Fruit fly (Drosophila melanogaster) whole organism, larva: ENCODE measurements around the gene SrpRalpha.

Source experiments
- noc ChIP-seq: fragments of 200-800 bp; sonication (Bioruptor generic); optimal IDR thresholded peaks from 3 replicates; lab custom pipeline; 2019; ENCODE audit warnings: missing biosample characterization, mild to moderate bottlenecking, missing genetic modification characterization, moderate library complexity

SrpRalpha gene

dm6 chrX:11143820-11144219 is 14.9 kb upstream of the SrpRalpha start, which contains the start of gene CG15201:
TSS of gene CG15201 (plus strand) at chrX:11144120.
- no peak for TF ChIP-seq noc

dm6 chrX:11141785-11142591 is 13.1 kb upstream of the SrpRalpha start, which contains the start of the genes CG15199 and CG15202:
TSS of gene CG15199 (minus strand) at chrX:11141835.
TSS of gene CG15202 (plus strand) at chrX:11142541.
- TF ChIP-seq noc, result no peak

- peak; percentile 24 for TF ChIP-seq noc
Measured at dm6 chrX:11140163-11140562, 11.3 kb upstream of the SrpRalpha start, which contains the start of gene ssp7. TSS of gene ssp7 (minus strand) at chrX:11140263.

dm6 chrX:11137566-11138186 is 8.8 kb upstream of the SrpRalpha start, which contains the start of gene CDK2AP1:
TSS of gene CDK2AP1 (plus strand) at chrX:11137859.
- TF ChIP-seq noc, result no peak

dm6 chrX:11136587-11137512 is 8.0 kb upstream of the SrpRalpha start, which contains the start of gene Klp10A:
TSS of gene Klp10A (minus strand) at chrX:11137118.
- no peak for TF ChIP-seq noc

- TF ChIP-seq noc, result peak; percentile 3
Measured at dm6 chrX:11135840-11136586, 7.1 kb upstream of the SrpRalpha start.

- no peak for TF ChIP-seq noc
Measured at dm6 chrX:11132312-11132711, 3.4 kb upstream of the SrpRalpha start, which contains the start of gene CG44385. TSS of gene CG44385 (minus strand) at chrX:11132412.

- no peak for TF ChIP-seq noc
Measured at dm6 chrX:11124749-11125508, 4.0 kb downstream of the SrpRalpha start, which contains the start of gene Rpt3. TSS of gene Rpt3 (plus strand) at chrX:11125101.

- no peak for TF ChIP-seq noc
Measured at dm6 chrX:11124126-11124748, 4.7 kb downstream of the SrpRalpha start, which contains the start of gene CG11122. TSS of gene CG11122 (minus strand) at chrX:11124726.

dm6 chrX:11123561-11123960 is 5.3 kb downstream of the SrpRalpha start:
- TF ChIP-seq noc, result no peak

- TF ChIP-seq noc, result no peak
Measured at dm6 chrX:11109670-11110069, 19.2 kb downstream of the SrpRalpha start.

- no peak for TF ChIP-seq noc
Measured at dm6 chrX:11108845-11109450, 19.9 kb downstream of the SrpRalpha start.

dm6 chrX:11108148-11108844 is 20.6 kb downstream of the SrpRalpha start, which contains the start of gene Hsp60A:
TSS of gene Hsp60A (plus strand) at chrX:11108482.
- TF ChIP-seq noc, result peak; percentile 1
